Fruit fly (Drosophila melanogaster) whole organism, prepupa: ENCODE results near the gene Kr-h2.

ENCODE experiments used
- Blimp-1 ChIP-seq: fragments of 200-800 bp; sonication (Bioruptor generic); optimal IDR thresholded peaks from 3 replicates; lab custom pipeline; 2017; ENCODE audit warnings: missing biosample characterization, missing genetic modification characterization, mild to moderate bottlenecking, moderate library complexity, missing genetic modification reagents
- CG10631 ChIP-seq: fragments of 200-800 bp; sonication (Bioruptor generic); optimal IDR thresholded peaks from 2 replicates; lab custom pipeline; 2016; ENCODE audit warnings: missing biosample characterization, missing genetic modification characterization
- CG10669 ChIP-seq: fragments of 200-800 bp; sonication (Bioruptor generic); optimal IDR thresholded peaks from 3 replicates; lab custom pipeline; 2018; ENCODE audit warnings: missing biosample characterization, mild to moderate bottlenecking, missing genetic modification characterization, moderate library complexity
- CG11762 ChIP-seq: fragments of 200-800 bp; sonication (Bioruptor generic); optimal IDR thresholded peaks from 3 replicates; lab custom pipeline; 2016; ENCODE audit warnings: missing biosample characterization, missing genetic modification characterization; ENCODE audit not compliant: insufficient read depth
- CG11902 ChIP-seq: fragments of 200-800 bp; sonication (Bioruptor generic); optimal IDR thresholded peaks from 3 replicates; lab custom pipeline; 2016; ENCODE audit warnings: missing biosample characterization, missing genetic modification characterization
- CG15336 ChIP-seq: fragments of 200-800 bp; sonication (Bioruptor generic); IDR thresholded peaks from 2 replicates; pipeline ENCODE4 v1.3.6; 2022; ENCODE audit warnings: missing biosample characterization, missing genetic modification characterization
- CG1621 ChIP-seq: fragments of 200-800 bp; sonication (Bioruptor generic); optimal IDR thresholded peaks from 3 replicates; lab custom pipeline; 2018; ENCODE audit warnings: missing biosample characterization, mild to moderate bottlenecking, missing genetic modification characterization
- CG16779 ChIP-seq: fragments of 200-800 bp; sonication (Bioruptor generic); optimal IDR thresholded peaks from 3 replicates; lab custom pipeline; 2017; ENCODE audit warnings: missing biosample characterization, mild to moderate bottlenecking, missing genetic modification characterization
- CG31627 ChIP-seq: fragments of 200-800 bp; sonication (Bioruptor generic); optimal IDR thresholded peaks from 3 replicates; lab custom pipeline; 2016; ENCODE audit warnings: missing biosample characterization, missing genetic modification characterization
- CG32006 ChIP-seq: fragments of 200-800 bp; sonication (Bioruptor generic); optimal IDR thresholded peaks from 3 replicates; lab custom pipeline; 2017; ENCODE audit warnings: missing biosample characterization, mild to moderate bottlenecking, missing genetic modification characterization
- CG3919 ChIP-seq: fragments of 200-800 bp; sonication (Bioruptor generic); optimal IDR thresholded peaks from 3 replicates; lab custom pipeline; 2016; ENCODE audit warnings: missing biosample characterization, missing genetic modification characterization
- CG4318 ChIP-seq: fragments of 200-800 bp; sonication (Bioruptor generic); optimal IDR thresholded peaks from 3 replicates; lab custom pipeline; 2017; ENCODE audit warnings: missing biosample characterization, mild to moderate bottlenecking, missing genetic modification characterization
- CG6276 ChIP-seq: fragments of 200-800 bp; sonication (Bioruptor generic); optimal IDR thresholded peaks from 2 replicates; lab custom pipeline; 2017; ENCODE audit warnings: missing biosample characterization, mild to moderate bottlenecking, missing genetic modification characterization
- CG6792 ChIP-seq: fragments of 200-800 bp; sonication (Bioruptor generic); optimal IDR thresholded peaks from 3 replicates; lab custom pipeline; 2016; ENCODE audit warnings: missing biosample characterization, missing genetic modification characterization
- CG6808 ChIP-seq: fragments of 200-800 bp; sonication (Bioruptor generic); optimal IDR thresholded peaks from 3 replicates; lab custom pipeline; 2017; ENCODE audit warnings: missing biosample characterization, missing genetic modification characterization, mild to moderate bottlenecking, moderate library complexity, missing genetic modification reagents
- CG6854 ChIP-seq: fragments of 200-800 bp; sonication (Bioruptor generic); optimal IDR thresholded peaks from 2 replicates; lab custom pipeline; 2017; ENCODE audit warnings: missing biosample characterization, mild to moderate bottlenecking, missing genetic modification characterization
- CG7368 ChIP-seq: fragments of 200-800 bp; sonication (Bioruptor generic); optimal IDR thresholded peaks from 3 replicates; lab custom pipeline; 2016; ENCODE audit warnings: missing biosample characterization, missing genetic modification characterization
- CG8319 ChIP-seq: fragments of 200-800 bp; sonication (Bioruptor generic); optimal IDR thresholded peaks from 3 replicates; lab custom pipeline; 2016; ENCODE audit warnings: missing biosample characterization, missing genetic modification characterization
- CG9139 ChIP-seq: fragments of 200-800 bp; sonication (Bioruptor generic); optimal IDR thresholded peaks from 3 replicates; lab custom pipeline; 2017; ENCODE audit warnings: missing biosample characterization, mild to moderate bottlenecking, missing genetic modification characterization
- Eip75B ChIP-seq: fragments of 200-800 bp; sonication (Bioruptor generic); optimal IDR thresholded peaks from 3 replicates; lab custom pipeline; 2016; ENCODE audit warnings: missing biosample characterization, missing genetic modification characterization
- Eip78C ChIP-seq: fragments of 200-800 bp; sonication (Bioruptor generic); peaks from one replicate; lab custom pipeline; 2016; ENCODE audit warnings: missing biosample characterization, missing genetic modification characterization
- Eip93F ChIP-seq: fragments of 200-800 bp; sonication (Bioruptor generic); optimal IDR thresholded peaks from 2 replicates; lab custom pipeline; 2016; ENCODE audit warnings: missing biosample characterization, mild to moderate bottlenecking, missing genetic modification characterization
- Ets21C ChIP-seq: fragments of 200-800 bp; sonication (Bioruptor generic); optimal IDR thresholded peaks from 3 replicates; lab custom pipeline; 2016; ENCODE audit warnings: missing biosample characterization, missing genetic modification characterization
- Ets96B ChIP-seq: fragments of 200-800 bp; optimal IDR thresholded peaks from 2 replicates; lab custom pipeline; 2019; ENCODE audit warnings: missing biosample characterization, mild to moderate bottlenecking, missing genetic modification characterization, moderate library complexity
- Gug ChIP-seq: fragments of 200-800 bp; sonication (Bioruptor generic); IDR thresholded peaks from 2 replicates; pipeline ENCODE4 v1.3.6; 2022; ENCODE audit warnings: missing biosample characterization, missing genetic modification characterization
- Hr38 ChIP-seq: sonication (Bioruptor generic); optimal IDR thresholded peaks from 2 replicates; lab custom pipeline; 2016; ENCODE audit warnings: missing biosample characterization, missing genetic modification characterization
- Hr39 ChIP-seq: fragments of 200-800 bp; sonication (Bioruptor generic); optimal IDR thresholded peaks from 2 replicates; lab custom pipeline; 2016; ENCODE audit warnings: missing biosample characterization, missing genetic modification characterization
- Hr4 ChIP-seq: fragments of 200-800 bp; sonication (Bioruptor generic); optimal IDR thresholded peaks from 3 replicates; lab custom pipeline; 2016; ENCODE audit warnings: missing biosample characterization, missing genetic modification characterization
- Lpt ChIP-seq: fragments of 200-800 bp; sonication (Bioruptor generic); optimal IDR thresholded peaks from 3 replicates; lab custom pipeline; 2016; ENCODE audit warnings: missing biosample characterization, missing genetic modification characterization
- Met ChIP-seq: fragments of 200-800 bp; sonication (Bioruptor generic); optimal IDR thresholded peaks from 3 replicates; lab custom pipeline; 2016; ENCODE audit warnings: missing biosample characterization, missing genetic modification characterization
- OdsH ChIP-seq: fragments of 200-800 bp; sonication (Bioruptor generic); optimal IDR thresholded peaks from 3 replicates; lab custom pipeline; 2016; ENCODE audit warnings: missing biosample characterization, missing genetic modification characterization
- Smox ChIP-seq: fragments of 200-800 bp; sonication (Bioruptor generic); optimal IDR thresholded peaks from 3 replicates; lab custom pipeline; 2016; ENCODE audit warnings: missing biosample characterization, missing genetic modification characterization
- Sox102F ChIP-seq: fragments of 200-800 bp; sonication (Bioruptor generic); optimal IDR thresholded peaks from 2 replicates; lab custom pipeline; 2016; ENCODE audit warnings: missing biosample characterization, mild to moderate bottlenecking, missing genetic modification characterization
- Sox14 ChIP-seq: fragments of 200-800 bp; sonication (Bioruptor generic); optimal IDR thresholded peaks from 3 replicates; lab custom pipeline; 2016; ENCODE audit warnings: missing biosample characterization, missing genetic modification characterization
- Sox15 ChIP-seq: fragments of 200-800 bp; sonication (Bioruptor generic); optimal IDR thresholded peaks from 3 replicates; lab custom pipeline; 2016; ENCODE audit warnings: missing biosample characterization, missing genetic modification characterization
- acj6 ChIP-seq: fragments of 200-800 bp; sonication (Bioruptor generic); optimal IDR thresholded peaks from 3 replicates; lab custom pipeline; 2016; ENCODE audit warnings: missing biosample characterization, missing genetic modification characterization
- cyc ChIP-seq: fragments of 200-800 bp; sonication (Bioruptor generic); optimal IDR thresholded peaks from 3 replicates; lab custom pipeline; 2016; ENCODE audit warnings: missing biosample characterization, missing genetic modification characterization
- dac ChIP-seq: fragments of 200-800 bp; sonication (Bioruptor generic); optimal IDR thresholded peaks from 2 replicates; lab custom pipeline; 2017; ENCODE audit warnings: missing biosample characterization, mild to moderate bottlenecking, missing genetic modification characterization
- dsx ChIP-seq: fragments of 200-800 bp; optimal IDR thresholded peaks from 3 replicates; lab custom pipeline; 2019; ENCODE audit warnings: missing biosample characterization, mild to moderate bottlenecking, missing genetic modification characterization, moderate library complexity; ENCODE audit not compliant: poor library complexity, severe bottlenecking
- eg ChIP-seq: fragments of 200-800 bp; sonication (Bioruptor generic); IDR thresholded peaks from 3 replicates; pipeline ENCODE4 v1.3.6; 2022; ENCODE audit warnings: missing biosample characterization, missing genetic modification characterization
- fd85E ChIP-seq: fragments of 200-800 bp; sonication (Bioruptor generic); optimal IDR thresholded peaks from 3 replicates; lab custom pipeline; 2016; ENCODE audit warnings: missing biosample characterization, missing genetic modification characterization
- fkh ChIP-seq: fragments of 200-800 bp; sonication (Bioruptor generic); optimal IDR thresholded peaks from 3 replicates; lab custom pipeline; 2017; ENCODE audit warnings: missing biosample characterization, mild to moderate bottlenecking, missing genetic modification characterization, moderate library complexity
- pdm3 ChIP-seq: fragments of 200-800 bp; sonication (Bioruptor generic); optimal IDR thresholded peaks from 3 replicates; lab custom pipeline; 2016; ENCODE audit warnings: missing biosample characterization, missing genetic modification characterization
- salr ChIP-seq, 2 experiments: fragments of 200-800 bp; sonication (Bioruptor generic); optimal IDR thresholded peaks; 3 replicates each; lab custom pipeline; 2016 to 2018; ENCODE audit warnings: missing biosample characterization in 2 of 2, missing genetic modification characterization in 2 of 2, mild to moderate bottlenecking in 1 of 2
- spab ChIP-seq: fragments of 200-800 bp; sonication (Bioruptor generic); optimal IDR thresholded peaks from 2 replicates; lab custom pipeline; 2017; ENCODE audit warnings: missing biosample characterization, mild to moderate bottlenecking, missing genetic modification characterization, missing genetic modification reagents
- svp ChIP-seq: fragments of 200-800 bp; sonication (Bioruptor generic); peaks from one replicate; lab custom pipeline; 2016; ENCODE audit warnings: missing biosample characterization, missing genetic modification characterization
- topi ChIP-seq: fragments of 200-800 bp; sonication (Bioruptor generic); optimal IDR thresholded peaks from 3 replicates; lab custom pipeline; 2016; ENCODE audit warnings: missing biosample characterization, missing genetic modification characterization
- vri ChIP-seq: fragments of 200-800 bp; sonication (Bioruptor generic); optimal IDR thresholded peaks from 3 replicates; lab custom pipeline; 2016; ENCODE audit warnings: missing biosample characterization, mild to moderate bottlenecking, missing genetic modification characterization

The Kr-h2 gene

DNA sequence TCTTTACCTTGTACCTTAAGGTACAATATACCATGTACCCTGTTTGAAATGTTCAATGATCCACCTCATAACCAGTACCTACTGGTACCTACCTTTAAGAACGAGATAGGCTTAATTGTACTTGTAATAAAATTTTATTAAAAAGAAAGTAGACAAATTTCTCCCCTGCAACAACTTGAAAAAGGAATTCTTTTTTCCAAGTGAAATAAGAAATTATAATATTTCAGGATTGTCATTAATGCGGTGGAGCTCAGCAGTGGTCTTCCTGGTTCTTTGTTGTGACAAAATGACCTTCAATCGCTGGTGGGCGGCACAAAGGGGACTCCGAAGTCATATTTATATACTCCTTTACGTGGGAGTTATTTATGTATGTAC is 28.5 kb downstream of the Kr-h2 start:
- TF ChIP-seq fd85E (GFP tag; lab: Kevin White, UChicago) (no peak), Eip93F (GFP tag; lab: Kevin White, UChicago) (no peak), Smox (no peak), Sox14 (peak; percentile 54), acj6 (GFP tag; lab: Kevin White, UChicago) (no peak), CG7368 (no peak), Lpt (GFP tag; lab: Kevin White, UChicago) (no peak), Met (GFP tag; lab: Kevin White, UChicago) (peak; percentile 33), CG15336 (no peak), fkh (no peak), CG11762 (no peak), Ets96B (tag; lab: Kevin White, UChicago) (no peak), CG1621 (no peak), eg (GFP tag; lab: Robert Waterston, UW) (no peak), Eip78C (GFP tag; lab: Kevin White, UChicago) (peak; percentile 63), CG10631 (GFP tag; lab: Kevin White, UChicago) (no peak), Ets21C (GFP tag; lab: Kevin White, UChicago) (no peak)

DNA sequence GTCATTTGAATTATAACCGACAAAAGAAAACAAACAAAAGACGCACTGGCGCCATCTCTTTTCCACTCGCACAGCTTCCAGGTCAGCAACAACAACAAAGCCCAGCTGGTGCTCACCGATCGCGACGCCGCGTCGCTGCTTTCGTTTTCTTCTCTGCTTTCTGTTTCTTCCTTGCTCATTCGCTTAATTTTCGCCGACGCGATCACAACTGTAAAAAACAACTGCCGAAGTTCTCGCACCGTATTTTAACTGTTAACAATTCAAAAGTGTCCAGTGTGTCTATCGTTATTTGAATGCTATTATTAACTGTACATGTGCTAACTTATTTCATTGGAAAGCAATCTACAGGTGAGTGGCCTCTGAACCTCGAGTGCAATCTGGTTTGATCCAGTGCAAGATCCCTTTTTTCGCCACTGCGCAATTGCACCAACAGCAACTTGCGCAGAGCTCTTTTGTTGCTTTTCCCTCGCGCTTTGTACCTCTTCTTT is 29.5 kb downstream of the Kr-h2 start, which contains the start of gene stai:
Gene stai (plus strand): TSS at position 176 of the 488 bp plus-strand sequence.
- no peak for TF ChIP-seq pdm3 (GFP tag; lab: Kevin White, UChicago)
- no peak for TF ChIP-seq Gug (GFP tag; lab: Robert Waterston, UW)
- no peak for TF ChIP-seq Ets96B (tag; lab: Kevin White, UChicago)
- TF ChIP-seq Sox14: peak; percentile 56
- TF ChIP-seq CG6854 (GFP tag; lab: Kevin White, UChicago): peak; percentile 68
- TF ChIP-seq vri (GFP tag; lab: Kevin White, UChicago): no peak
- TF ChIP-seq fkh: peak; percentile 65
- no peak for TF ChIP-seq fd85E (GFP tag; lab: Kevin White, UChicago)
- no peak for TF ChIP-seq CG31627 (GFP tag; lab: Kevin White, UChicago)
- TF ChIP-seq eg (GFP tag; lab: Robert Waterston, UW): peak; percentile 54
- TF ChIP-seq Smox: no peak
- TF ChIP-seq CG4318 (GFP tag; lab: Kevin White, UChicago): no peak
- peak; percentile 17 for TF ChIP-seq Met (GFP tag; lab: Kevin White, UChicago)
- no peak for TF ChIP-seq cyc (GFP tag; lab: Kevin White, UChicago)
- TF ChIP-seq dsx (GFP tag; lab: Kevin White, UChicago): peak; percentile 58
- TF ChIP-seq Eip75B (GFP tag; lab: Kevin White, UChicago): peak; percentile 42
- TF ChIP-seq CG6808 (GFP tag; lab: Kevin White, UChicago): peak; percentile 66
- TF ChIP-seq CG6276 (GFP tag; lab: Kevin White, UChicago): peak; percentile 17
- TF ChIP-seq CG11902 (GFP tag; lab: Kevin White, UChicago): no peak
- TF ChIP-seq Hr4: no peak
- no peak for TF ChIP-seq Hr38 (GFP tag; lab: Kevin White, UChicago)
- TF ChIP-seq Eip78C (GFP tag; lab: Kevin White, UChicago): peak; percentile 86
- no peak for TF ChIP-seq acj6 (GFP tag; lab: Kevin White, UChicago)
- TF ChIP-seq topi (GFP tag; lab: Kevin White, UChicago): peak; percentile 34
- peak; percentile 11 for TF ChIP-seq CG32006 (GFP tag; lab: Kevin White, UChicago)
- no peak for TF ChIP-seq spab (GFP tag; lab: Kevin White, UChicago)
- no peak for TF ChIP-seq Hr39 (GFP tag; lab: Kevin White, UChicago)
- peak; percentile 57 for TF ChIP-seq CG3919 (GFP tag; lab: Kevin White, UChicago)
- TF ChIP-seq CG8319 (GFP tag; lab: Kevin White, UChicago): no peak
- TF ChIP-seq CG10669 (GFP tag; lab: Kevin White, UChicago): no peak
- no peak for TF ChIP-seq OdsH (GFP tag; lab: Kevin White, UChicago)
- TF ChIP-seq CG9139 (GFP tag; lab: Kevin White, UChicago): peak; percentile 51
- peak; percentile 47 for TF ChIP-seq Sox102F (GFP tag; lab: Kevin White, UChicago)
- TF ChIP-seq CG6792: no peak
- TF ChIP-seq Eip93F (GFP tag; lab: Kevin White, UChicago): no peak
- no peak for TF ChIP-seq CG16779 (tag; lab: Kevin White, UChicago)
- TF ChIP-seq svp (GFP tag; lab: Kevin White, UChicago): peak; percentile 93
- peak; percentile 21 for TF ChIP-seq dac (GFP tag; lab: Kevin White, UChicago)
- peak; percentile 88 for TF ChIP-seq Blimp-1 (GFP tag; lab: Kevin White, UChicago)
- peak; percentile 12 for TF ChIP-seq CG11762
- no peak for TF ChIP-seq Sox15 (GFP tag; lab: Kevin White, UChicago)
- no peak for TF ChIP-seq Ets21C (GFP tag; lab: Kevin White, UChicago)
- peak in 1 of 2 experiments; percentile 15 for TF ChIP-seq salr (GFP tag; optimal IDR thresholded peaks at IDR 0.05; lab: Kevin White, UChicago)
- TF ChIP-seq CG7368: peak; percentile 17
- TF ChIP-seq CG1621: peak; percentile 24
